Comparison of ENCODE assay signal across 2 fruit fly cellular contexts in the genomic region with DNA sequence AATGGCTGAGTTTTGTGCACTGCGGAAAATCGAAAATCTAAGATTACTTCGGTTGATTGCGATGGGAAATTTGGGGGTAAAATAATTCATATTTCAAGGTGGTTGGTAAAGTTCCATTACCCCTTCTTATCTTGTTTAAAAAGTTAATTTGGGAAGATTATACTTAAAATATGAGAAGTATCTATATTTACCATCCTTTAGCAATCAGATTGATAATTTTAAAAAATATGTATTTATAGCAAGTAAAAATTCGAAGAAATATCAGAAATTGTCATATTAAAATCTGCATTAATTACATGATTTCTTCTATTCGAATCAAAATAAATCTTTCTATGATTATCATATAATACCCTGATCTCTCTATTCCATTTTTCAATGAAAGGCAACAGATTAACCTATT.
TF ChIP-seq lines count a peak whose summit lies in the region.

No protein-coding gene starts in this region.

- no peak for TF ChIP-seq CTCF in whole organism, embryonic (GFP tag; optimal IDR thresholded peaks at IDR 0.05; lab: Kevin White, UChicago)

TF ChIP-seq in whole organism, embryonic, 481 proteins besides CTCF, POLR2A, EP300 and RAD21 (continues in another document):
- TF ChIP-seq dm (GFP tag; optimal IDR thresholded peaks at IDR 0.05; lab: Kevin White, UChicago) (no peak), gem (tag; optimal IDR thresholded peaks at IDR 0.05; lab: Kevin White, UChicago) (peak; percentile 2), HLH3B (GFP tag; IDR thresholded peaks at IDR 0.05; lab: Robert Waterston, UW) (no peak), NfI (GFP tag; optimal IDR thresholded peaks at IDR 0.05; lab: Kevin White, UChicago) (no peak), CG3838 (GFP tag; optimal IDR thresholded peaks at IDR 0.05; lab: Kevin White, UChicago) (no peak), CG10979 (tag; optimal IDR thresholded peaks at IDR 0.05; lab: Kevin White, UChicago) (peak; percentile 21), CG7928 (GFP tag; optimal IDR thresholded peaks at IDR 0.05; lab: Kevin White, UChicago) (no peak), gcm2 (GFP tag; optimal IDR thresholded peaks at IDR 0.05; lab: Kevin White, UChicago) (no peak), amos (GFP tag; IDR thresholded peaks at IDR 0.05; lab: Robert Waterston, UW; ENCODE audit: partially characterized antibody) (no peak), cato (GFP tag; optimal IDR thresholded peaks at IDR 0.05; lab: Kevin White, UChicago; ENCODE audit: borderline replicate concordance) (no peak), Sin3A (optimal IDR thresholded peaks at IDR 0.05; lab: Kevin White, UChicago) (no peak), Fer3 (tag; optimal IDR thresholded peaks at IDR 0.05; lab: Kevin White, UChicago) (no peak), CG14860 (GFP tag; IDR thresholded peaks at IDR 0.05; lab: Robert Waterston, UW; ENCODE audit: partially characterized antibody) (no peak), Taf1 (GFP tag; IDR thresholded peaks at IDR 0.05; lab: Robert Waterston, UW) (no peak), sens (GFP tag; lab: Kevin White, UChicago) (peak; percentile 72), crc (GFP tag; optimal IDR thresholded peaks at IDR 0.05; lab: Kevin White, UChicago) (no peak), Spps (tag; optimal IDR thresholded peaks at IDR 0.05; lab: Kevin White, UChicago) (no peak), CG11504 (tag; optimal IDR thresholded peaks at IDR 0.05; lab: Kevin White, UChicago) (peak; percentile 18), CG9727 (GFP tag; optimal IDR thresholded peaks at IDR 0.05; lab: Kevin White, UChicago) (peak; percentile 2), ATbp (GFP tag; optimal IDR thresholded peaks at IDR 0.05; lab: Kevin White, UChicago) (no peak), NC2β (GFP tag; optimal IDR thresholded peaks at IDR 0.05; lab: Kevin White, UChicago) (no peak), CG18011 (GFP tag; optimal IDR thresholded peaks at IDR 0.05; lab: Kevin White, UChicago) (no peak), kah (GFP tag; optimal IDR thresholded peaks at IDR 0.05; lab: Kevin White, UChicago) (no peak), stwl (tag; optimal IDR thresholded peaks at IDR 0.05; lab: Kevin White, UChicago) (no peak), CG8478 (optimal IDR thresholded peaks at IDR 0.05; lab: Kevin White, UChicago) (no peak), phol (tag; optimal IDR thresholded peaks at IDR 0.05; lab: Kevin White, UChicago) (peak; percentile 16), Hmx (GFP tag; optimal IDR thresholded peaks at IDR 0.05; lab: Kevin White, UChicago) (no peak), Jarid2 (GFP tag; optimal IDR thresholded peaks at IDR 0.05; lab: Kevin White, UChicago) (no peak), CG13287 (GFP tag; IDR thresholded peaks at IDR 0.05; lab: Robert Waterston, UW; ENCODE audit: partially characterized antibody) (no peak), dmrt11E (tag; optimal IDR thresholded peaks at IDR 0.05; lab: Kevin White, UChicago) (peak; percentile 11), Oli (tag; optimal IDR thresholded peaks at IDR 0.05; lab: Kevin White, UChicago) (peak; percentile 1), CG3847 (GFP tag; IDR thresholded peaks at IDR 0.05; lab: Robert Waterston, UW) (no peak), B-H2 (GFP tag; optimal IDR thresholded peaks at IDR 0.05; lab: Kevin White, UChicago) (no peak), CG2120 (GFP tag; optimal IDR thresholded peaks at IDR 0.05; lab: Kevin White, UChicago) (no peak), Ptx1 (GFP tag; IDR thresholded peaks at IDR 0.05; lab: Robert Waterston, UW) (no peak), Opbp (GFP tag; IDR thresholded peaks at IDR 0.05; lab: Robert Waterston, UW; ENCODE audit: partially characterized antibody) (no peak), CG18262 (tag; optimal IDR thresholded peaks at IDR 0.05; lab: Kevin White, UChicago) (peak; percentile 53), Awh (GFP tag; IDR thresholded peaks at IDR 0.05; lab: Robert Waterston, UW) (no peak), CG17802 (tag; optimal IDR thresholded peaks at IDR 0.05; lab: Kevin White, UChicago) (no peak), lola (GFP tag; optimal IDR thresholded peaks at IDR 0.05; lab: Kevin White, UChicago) (peak in 1 of 3 experiments; percentile 33), hth (optimal IDR thresholded peaks at IDR 0.05; lab: Kevin White, UChicago) (no peak), Stat92E (GFP tag; optimal IDR thresholded peaks at IDR 0.05; lab: Kevin White, UChicago) (no peak), gfzf (GFP tag; optimal IDR thresholded peaks at IDR 0.05; lab: Kevin White, UChicago) (no peak), emc (GFP tag; optimal IDR thresholded peaks at IDR 0.05; lab: Kevin White, UChicago) (no peak), Sox102F (GFP tag; optimal IDR thresholded peaks at IDR 0.05; lab: Kevin White, UChicago) (no peak)

TF ChIP-seq in whole organism, prepupa, 60 proteins besides CTCF, POLR2A, EP300 and RAD21:
- peak; percentile 0 for TF ChIP-seq Hr4 (GFP tag; optimal IDR thresholded peaks at IDR 0.05; lab: Kevin White, UChicago)
- no peak for TF ChIP-seq Sox102F (GFP tag; optimal IDR thresholded peaks at IDR 0.05; lab: Kevin White, UChicago)
- peak; percentile 48 for TF ChIP-seq Eip78C (GFP tag; lab: Kevin White, UChicago)
- no peak for TF ChIP-seq CG11762 (GFP tag; optimal IDR thresholded peaks at IDR 0.05; lab: Kevin White, UChicago; ENCODE audit: insufficient read depth)
- TF ChIP-seq Sox15 (GFP tag; optimal IDR thresholded peaks at IDR 0.05; lab: Kevin White, UChicago) = no peak
- TF ChIP-seq CG7368 (GFP tag; optimal IDR thresholded peaks at IDR 0.05; lab: Kevin White, UChicago) = no peak
- no peak for TF ChIP-seq CG34406 (GFP tag; optimal IDR thresholded peaks at IDR 0.05; lab: Kevin White, UChicago)
- TF ChIP-seq salr (GFP tag; optimal IDR thresholded peaks at IDR 0.05; lab: Kevin White, UChicago) = peak in 1 of 2 experiments; percentile 18
